Fruit fly (Drosophila melanogaster) whole organism, wandering third instar larva: Measurements from ENCODE around the gene Arc42.

Experiments
- Abd-B ChIP-seq: fragments of >200 bp; optimal IDR thresholded peaks from 2 replicates; lab custom pipeline; 2017; ENCODE audit warnings: missing biosample characterization, missing genetic modification characterization
- CG9705 ChIP-seq: fragments of 200-800 bp; sonication (Bioruptor generic); optimal IDR thresholded peaks from 2 replicates; lab custom pipeline; 2018; ENCODE audit warnings: missing biosample characterization, mild to moderate bottlenecking, missing genetic modification characterization
- CrebA ChIP-seq: fragments of 200-800 bp; sonication (Bioruptor generic); optimal IDR thresholded peaks from 2 replicates; lab custom pipeline; 2016; ENCODE audit warnings: missing biosample characterization, mild to moderate bottlenecking, missing genetic modification characterization, borderline replicate concordance
- Dfd ChIP-seq: fragments of >200 bp; optimal IDR thresholded peaks from 2 replicates; lab custom pipeline; 2017; ENCODE audit warnings: missing biosample characterization, missing genetic modification characterization
- Dif ChIP-seq: fragments of 200-275, 200-300 bp; sonication (Bioruptor generic); optimal IDR thresholded peaks from 2 replicates; lab custom pipeline; 2018; ENCODE audit warnings: missing biosample characterization, missing genetic modification characterization; ENCODE audit not compliant: partially characterized antibody
- GATAd ChIP-seq: sonication (Bioruptor generic); optimal IDR thresholded peaks from 2 replicates; lab custom pipeline; 2016; ENCODE audit warnings: missing biosample characterization, missing genetic modification characterization
- HLH106 ChIP-seq: fragments of 200-800 bp; optimal IDR thresholded peaks from 3 replicates; lab custom pipeline; 2019; ENCODE audit warnings: missing biosample characterization, mild to moderate bottlenecking, missing genetic modification characterization, moderate library complexity
- Hnf4 ChIP-seq: fragments of 200-800 bp; sonication (Bioruptor generic); optimal IDR thresholded peaks from 2 replicates; lab custom pipeline; 2016; ENCODE audit warnings: missing biosample characterization, mild to moderate bottlenecking, missing genetic modification characterization
- Hr78 ChIP-seq: fragments of >200 bp; optimal IDR thresholded peaks from 2 replicates; lab custom pipeline; 2017; ENCODE audit warnings: missing biosample characterization, missing genetic modification characterization
- Hr83 ChIP-seq: fragments of 200-300 bp; sonication (Bioruptor generic); optimal IDR thresholded peaks from 2 replicates; lab custom pipeline; 2016; ENCODE audit warnings: missing biosample characterization, mild to moderate bottlenecking, missing genetic modification characterization, moderate library complexity; ENCODE audit not compliant: poor library complexity, severe bottlenecking
- Jra ChIP-seq: sonication (Bioruptor generic); optimal IDR thresholded peaks from 2 replicates; lab custom pipeline; 2016; ENCODE audit warnings: missing biosample characterization, missing genetic modification characterization
- Mio ChIP-seq: sonication (Bioruptor generic); optimal IDR thresholded peaks from 2 replicates; lab custom pipeline; 2016; ENCODE audit warnings: missing biosample characterization, missing genetic modification characterization
- Myc ChIP-seq: fragments of >200 bp; optimal IDR thresholded peaks from 2 replicates; lab custom pipeline; 2017
- OdsH ChIP-seq: fragments of 200-800 bp; sonication (Bioruptor generic); optimal IDR thresholded peaks from 2 replicates; lab custom pipeline; 2016; ENCODE audit warnings: missing biosample characterization, mild to moderate bottlenecking, missing genetic modification characterization
- Rel ChIP-seq, 2 experiments: fragments of 200-800 bp; sonication (Bioruptor generic) in 1 of 2; optimal IDR thresholded peaks; 2 replicates in 1 of 2; 3 replicates in 1 of 2; lab custom pipeline; 2016 to 2019; ENCODE audit warnings: mild to moderate bottlenecking in 2 of 2, missing biosample characterization in 2 of 2, missing genetic modification characterization in 2 of 2, moderate library complexity in 1 of 2
- Sp1 ChIP-seq: fragments of 200-800 bp; sonication (Bioruptor generic); optimal IDR thresholded peaks from 3 replicates; lab custom pipeline; 2019; ENCODE audit warnings: missing biosample characterization, mild to moderate bottlenecking, missing genetic modification characterization, moderate library complexity
- Vsx2 ChIP-seq: fragments of 200-300, 225-300 bp; sonication (Bioruptor generic); optimal IDR thresholded peaks from 2 replicates; lab custom pipeline; 2018; ENCODE audit warnings: missing biosample characterization, missing genetic modification characterization; ENCODE audit not compliant: partially characterized antibody
- br ChIP-seq: fragments of 200-800 bp; sonication (Bioruptor generic); optimal IDR thresholded peaks from 2 replicates; lab custom pipeline; 2016; ENCODE audit warnings: missing biosample characterization, missing genetic modification characterization
- dl ChIP-seq, 2 experiments: fragments of 175-275, 200-275 bp in 1 of 2; fragments of 200-275 bp in 1 of 2; sonication (Bioruptor generic); optimal IDR thresholded peaks; lab custom pipeline; 2018; ENCODE audit warnings: mild to moderate bottlenecking in 2 of 2, missing biosample characterization in 2 of 2, missing genetic modification characterization in 2 of 2, moderate library complexity in 2 of 2; ENCODE audit not compliant: partially characterized antibody in 2 of 2, insufficient read depth in 1 of 2
- dmrt93B ChIP-seq: fragments of 200-800 bp; sonication (Bioruptor generic); optimal IDR thresholded peaks from 2 replicates; lab custom pipeline; 2018; ENCODE audit warnings: missing biosample characterization, mild to moderate bottlenecking, missing genetic modification characterization
- ey ChIP-seq: fragments of 200-800 bp; sonication (Bioruptor generic); optimal IDR thresholded peaks from 2 replicates; lab custom pipeline; 2016; ENCODE audit warnings: missing biosample characterization, missing genetic modification characterization
- foxo ChIP-seq, 2 experiments: fragments of 200-800 bp; sonication (Bioruptor generic); optimal IDR thresholded peaks; 2 replicates in 1 of 2; 3 replicates in 1 of 2; lab custom pipeline; 2016 to 2017; ENCODE audit warnings: missing biosample characterization in 2 of 2, missing genetic modification characterization in 2 of 2
- fru ChIP-seq: fragments of 200-800 bp; sonication (Bioruptor generic); optimal IDR thresholded peaks from 3 replicates; lab custom pipeline; 2016; ENCODE audit warnings: missing biosample characterization, mild to moderate bottlenecking, missing genetic modification characterization
- h ChIP-seq: fragments of 200-800 bp; sonication (Bioruptor generic); optimal IDR thresholded peaks from 3 replicates; lab custom pipeline; 2016; ENCODE audit warnings: missing biosample characterization, mild to moderate bottlenecking, missing genetic modification characterization
- jim ChIP-seq: fragments of 175-275, 200-325 bp; sonication (Bioruptor generic); optimal IDR thresholded peaks from 2 replicates; lab custom pipeline; 2016; ENCODE audit warnings: missing biosample characterization, mild to moderate bottlenecking, missing genetic modification characterization
- lola ChIP-seq: fragments of >200 bp; optimal IDR thresholded peaks from 2 replicates; lab custom pipeline; 2017; ENCODE audit warnings: missing biosample characterization, missing genetic modification characterization
- pan ChIP-seq: fragments of >200 bp; optimal IDR thresholded peaks from 2 replicates; lab custom pipeline; 2017
- psq ChIP-seq: fragments of 200-800 bp; sonication (Bioruptor generic); optimal IDR thresholded peaks from 3 replicates; lab custom pipeline; 2017; ENCODE audit warnings: missing biosample characterization, mild to moderate bottlenecking, missing genetic modification characterization, moderate library complexity
- rgr ChIP-seq: fragments of 200-800 bp; sonication (Bioruptor generic); optimal IDR thresholded peaks from 3 replicates; lab custom pipeline; 2016; ENCODE audit warnings: missing biosample characterization, mild to moderate bottlenecking, missing genetic modification characterization
- sage ChIP-seq: fragments of 200-800 bp; sonication (Bioruptor generic); optimal IDR thresholded peaks from 2 replicates; lab custom pipeline; 2016; ENCODE audit warnings: missing biosample characterization, mild to moderate bottlenecking, missing genetic modification characterization
- sv ChIP-seq: fragments of 200-800 bp; sonication (Bioruptor generic); optimal IDR thresholded peaks from 3 replicates; lab custom pipeline; 2016; ENCODE audit warnings: missing biosample characterization, missing genetic modification characterization
- tai ChIP-seq: sonication (Bioruptor generic); optimal IDR thresholded peaks from 2 replicates; lab custom pipeline; 2016; ENCODE audit warnings: missing biosample characterization, missing genetic modification characterization
- usp ChIP-seq: fragments of >200 bp; optimal IDR thresholded peaks from 2 replicates; lab custom pipeline; 2017; ENCODE audit warnings: missing biosample characterization, missing genetic modification characterization

Gene Arc42

dm6 chr3R:19836687-19837086 is 40.9 kb upstream of the Arc42 start, which contains the start of gene bnl:
Gene bnl (minus strand): TSS chr3R:19836817.
- TF ChIP-seq foxo (GFP tag; optimal IDR thresholded peaks at IDR 0.05; lab: Kevin White, UChicago): peak in 1 of 2 experiments; percentile 17
- TF ChIP-seq Mio (GFP tag; lab: Kevin White, UChicago): no peak
- TF ChIP-seq Hr78 (GFP tag; lab: Kevin White, UChicago): no peak
- no peak for TF ChIP-seq ey
- TF ChIP-seq Myc (lab: Kevin White, UChicago): no peak
- TF ChIP-seq Rel (GFP tag; optimal IDR thresholded peaks at IDR 0.05; lab: Kevin White, UChicago): no peak
- TF ChIP-seq Rel (tag; optimal IDR thresholded peaks at IDR 0.05; lab: Kevin White, UChicago): peak; percentile 56
- TF ChIP-seq h: peak; percentile 49
- no peak for TF ChIP-seq sage (GFP tag; lab: Kevin White, UChicago)
- peak; percentile 84 for TF ChIP-seq Dif (GFP tag; lab: Kevin White, UChicago)
- TF ChIP-seq CG9705: no peak
- no peak for TF ChIP-seq OdsH (GFP tag; lab: Kevin White, UChicago)
- TF ChIP-seq pan (lab: Kevin White, UChicago): no peak
- peak; percentile 33 for TF ChIP-seq rgr (GFP tag; lab: Kevin White, UChicago)
- TF ChIP-seq Hr83: peak; percentile 79
- TF ChIP-seq jim (GFP tag; lab: Kevin White, UChicago): peak; percentile 66
- TF ChIP-seq Jra (GFP tag; lab: Kevin White, UChicago): no peak
- peak; percentile 23 for TF ChIP-seq br (GFP tag; lab: Kevin White, UChicago)
- TF ChIP-seq Hnf4: peak; percentile 13
- TF ChIP-seq Vsx2 (GFP tag; lab: Kevin White, UChicago): peak; percentile 14
- peak; percentile 7 for TF ChIP-seq psq (GFP tag; lab: Kevin White, UChicago)
- TF ChIP-seq dl (GFP tag; optimal IDR thresholded peaks at IDR 0.05; lab: Kevin White, UChicago; ENCODE audit: insufficient read depth in 1 of 2, partially characterized antibody in 2 of 2): peak; percentile 75 to 77
- peak; percentile 5 for TF ChIP-seq fru (GFP tag; lab: Kevin White, UChicago)
- TF ChIP-seq tai: no peak

- no peak for TF ChIP-seq dmrt93B
- TF ChIP-seq Myc (lab: Kevin White, UChicago): no peak
- TF ChIP-seq Abd-B (GFP tag; lab: Kevin White, UChicago): no peak
- no peak for TF ChIP-seq Rel (GFP tag; optimal IDR thresholded peaks at IDR 0.05; lab: Kevin White, UChicago)
- TF ChIP-seq Rel (tag; optimal IDR thresholded peaks at IDR 0.05; lab: Kevin White, UChicago): no peak
- TF ChIP-seq usp (GFP tag; lab: Kevin White, UChicago): no peak
- TF ChIP-seq GATAd (GFP tag; lab: Kevin White, UChicago): no peak
- no peak for TF ChIP-seq lola
- TF ChIP-seq h: no peak
- TF ChIP-seq rgr (GFP tag; lab: Kevin White, UChicago): no peak
- TF ChIP-seq fru (GFP tag; lab: Kevin White, UChicago): no peak
- TF ChIP-seq Dfd (GFP tag; lab: Kevin White, UChicago): no peak
- TF ChIP-seq sv (GFP tag; lab: Kevin White, UChicago): no peak
- TF ChIP-seq CG9705: no peak
- TF ChIP-seq Hnf4: no peak
- TF ChIP-seq foxo (GFP tag; optimal IDR thresholded peaks at IDR 0.05; lab: Kevin White, UChicago): no peak
- TF ChIP-seq ey: no peak
Measured at dm6 chr3R:19838925-19839601, 38.5 kb upstream of the Arc42 start.

- TF ChIP-seq Mio (GFP tag; lab: Kevin White, UChicago) (no peak), Hnf4 (no peak), dmrt93B (no peak), jim (GFP tag; lab: Kevin White, UChicago) (no peak), CrebA (no peak), HLH106 (tag; lab: Kevin White, UChicago) (no peak), br (GFP tag; lab: Kevin White, UChicago) (no peak), Dif (GFP tag; lab: Kevin White, UChicago) (no peak), Hr83 (no peak), Myc (lab: Kevin White, UChicago) (no peak), Sp1 (GFP tag; lab: Kevin White, UChicago) (no peak), foxo (GFP tag; optimal IDR thresholded peaks at IDR 0.05; lab: Kevin White, UChicago) (no peak), h (no peak), usp (GFP tag; lab: Kevin White, UChicago) (no peak), Vsx2 (GFP tag; lab: Kevin White, UChicago) (no peak)
Measured at dm6 chr3R:19840545-19840944, 37.0 kb upstream of the Arc42 start, which contains the start of gene CG31459. Gene CG31459 (plus strand): TSS chr3R:19840845.
